Fruit fly (Drosophila melanogaster): ENCODE data around the gene melt.

- no peak for TF ChIP-seq pan (optimal IDR thresholded peaks at IDR 0.05)
- TF ChIP-seq psq (optimal IDR thresholded peaks at IDR 0.05): no peak
- TF ChIP-seq Dll (optimal IDR thresholded peaks at IDR 0.05): no peak
Measured at dm6 chr3L:7113010-7113409, 21.3 kb upstream of the melt start.
